Fruit fly (Drosophila melanogaster) S2 (cell line): ENCODE data around the gene CG12104.

ENCODE experiments used
- CG8478 ChIP-seq: fragments of >200 bp; optimal IDR thresholded peaks from 2 replicates; lab custom pipeline; 2018
- CTCF ChIP-seq, 2 experiments: fragments of >200 bp; optimal IDR thresholded peaks; 2 replicates each; lab custom pipeline; 2018

- TF ChIP-seq CTCF (optimal IDR thresholded peaks at IDR 0.05; lab: Kevin White, UChicago), result no peak
- no peak for TF ChIP-seq CG8478 (lab: Kevin White, UChicago)
Observed at dm6 chr3L:1592822-1593452, 9.5 kb downstream of the CG12104 start.
